Worm (Caenorhabditis elegans): ENCODE results near the gene F49E8.8.

Gene F49E8.8

DNA sequence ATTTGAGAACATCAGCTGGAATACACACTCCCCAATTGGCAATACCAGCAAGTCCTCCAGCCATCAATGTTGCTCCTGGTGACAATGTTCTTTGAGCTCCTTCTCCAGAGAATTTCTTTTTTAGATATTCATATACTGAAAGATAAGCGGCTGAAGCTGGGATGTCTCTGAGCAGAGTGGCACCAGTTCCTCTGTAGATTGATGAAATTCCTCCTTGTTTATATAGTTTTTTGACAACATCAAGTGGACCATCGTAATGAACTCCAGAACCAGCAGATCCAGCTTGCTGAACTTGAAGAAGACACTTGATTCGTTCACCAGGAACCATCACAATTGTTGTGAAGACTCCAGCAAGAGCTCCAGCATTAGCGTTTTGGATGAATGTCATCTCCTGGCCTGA is 4.3 kb upstream of the F49E8.8 start:
- TF ChIP-seq gmeb-1 (tag; optimal IDR thresholded peaks at IDR 0.05) (no peak), ZK546.5 (tag; optimal IDR thresholded peaks at IDR 0.05) (no peak), dmd-4 (tag; optimal IDR thresholded peaks at IDR 0.05) (no peak), nhr-12 (tag; optimal IDR thresholded peaks at IDR 0.05) (no peak), Y55F3AM.14 (GFP tag; optimal IDR thresholded peaks at IDR 0.05) (no peak), nhr-23 (tag; optimal IDR thresholded peaks at IDR 0.05) (no peak), unc-55 (GFP tag; optimal IDR thresholded peaks at IDR 0.05) (no peak), nhr-10 (tag; optimal IDR thresholded peaks at IDR 0.05) (no peak), nhr-77 (tag; optimal IDR thresholded peaks at IDR 0.05) (no peak), R02D3.7 (tag; optimal IDR thresholded peaks at IDR 0.05) (no peak), elt-1 (tag; optimal IDR thresholded peaks at IDR 0.05) (no peak), snpc-4 (tag; optimal IDR thresholded peaks at IDR 0.05) (no peak), ceh-82 (tag; optimal IDR thresholded peaks at IDR 0.05) (no peak), sma-3 (GFP tag; optimal IDR thresholded peaks at IDR 0.05) (no peak), egl-27 (tag; optimal IDR thresholded peaks at IDR 0.05) (no peak), unc-62 (GFP tag; optimal IDR thresholded peaks at IDR 0.05) (no peak), ztf-1 (GFP tag; conservative IDR thresholded peaks at IDR 0.05) (no peak), nhr-237 (tag; optimal IDR thresholded peaks at IDR 0.05) (no peak), fos-1 (tag; optimal IDR thresholded peaks at IDR 0.05) (no peak)

DNA sequence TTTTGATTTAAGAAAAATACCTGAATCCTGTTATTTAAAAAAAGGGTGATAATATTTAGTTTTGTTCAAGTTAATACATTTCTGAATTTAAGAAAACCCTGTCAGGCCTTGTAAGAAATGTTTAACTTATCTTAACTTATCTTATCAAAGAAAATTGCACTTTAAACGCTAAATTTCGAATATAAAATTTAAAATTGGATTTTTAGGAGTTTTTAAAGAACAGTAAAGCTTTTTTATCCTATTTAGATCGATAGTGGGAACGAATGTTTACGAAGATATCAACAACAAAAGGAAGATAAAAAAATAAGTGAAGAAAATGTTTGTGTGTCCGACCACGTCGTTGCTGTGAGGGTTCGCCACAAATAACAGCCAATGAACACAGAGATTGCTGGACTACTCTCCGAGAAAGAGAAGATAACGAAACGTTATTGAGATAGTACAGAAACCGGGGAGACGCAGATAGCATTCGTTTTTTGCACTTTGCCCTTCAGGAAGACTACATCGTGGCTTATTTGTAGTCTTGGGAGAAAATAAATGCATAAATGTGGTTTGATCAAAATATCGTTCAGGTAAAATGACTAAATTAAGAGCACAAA is 3.4 kb upstream of the F49E8.8 start, which contains the start of gene dif-1:
dif-1 (minus strand) TSS at position 51 of the 596 bp plus-strand sequence.
- TF ChIP-seq F13H6.1 (tag; optimal IDR thresholded peaks at IDR 0.05) (peak; percentile 53), nhr-77 (tag; optimal IDR thresholded peaks at IDR 0.05) (no peak), sma-3 (GFP tag; optimal IDR thresholded peaks at IDR 0.05) (peak; percentile 14), Y55F3AM.14 (GFP tag; optimal IDR thresholded peaks at IDR 0.05) (no peak), C34F6.9 (tag; optimal IDR thresholded peaks at IDR 0.05) (peak; percentile 41), ceh-16 (tag; optimal IDR thresholded peaks at IDR 0.05) (no peak), elt-3 (tag; optimal IDR thresholded peaks at IDR 0.05) (no peak), ztf-11 (tag; optimal IDR thresholded peaks at IDR 0.05) (no peak), nhr-129 (tag; optimal IDR thresholded peaks at IDR 0.05) (peak; percentile 56), lin-11 (tag; optimal IDR thresholded peaks at IDR 0.05) (no peak), blmp-1 (tag; optimal IDR thresholded peaks at IDR 0.05; ENCODE audit: insufficient read depth) (no peak), nhr-21 (tag; optimal IDR thresholded peaks at IDR 0.05) (peak; percentile 58), snpc-4 (tag; optimal IDR thresholded peaks at IDR 0.05) (no peak), egl-27 (tag; optimal IDR thresholded peaks at IDR 0.05) (no peak), ztf-1 (GFP tag; conservative IDR thresholded peaks at IDR 0.05) (no peak), ceh-82 (tag; optimal IDR thresholded peaks at IDR 0.05) (no peak), unc-39 (tag; optimal IDR thresholded peaks at IDR 0.05) (no peak), crh-2 (tag; optimal IDR thresholded peaks at IDR 0.05) (peak; percentile 76), sem-4 (tag; optimal IDR thresholded peaks at IDR 0.05) (peak; percentile 39), fos-1 (tag; optimal IDR thresholded peaks at IDR 0.05) (peak; percentile 51), ztf-4 (tag; optimal IDR thresholded peaks at IDR 0.05) (no peak), skn-1 (tag; optimal IDR thresholded peaks at IDR 0.05) (no peak), nhr-23 (tag; optimal IDR thresholded peaks at IDR 0.05) (no peak), nhr-6 (tag; optimal IDR thresholded peaks at IDR 0.05) (no peak), zag-1 (tag; optimal IDR thresholded peaks at IDR 0.05) (no peak), gmeb-1 (tag; optimal IDR thresholded peaks at IDR 0.05) (peak; percentile 43), R02D3.7 (tag; optimal IDR thresholded peaks at IDR 0.05) (no peak), unc-55 (GFP tag; optimal IDR thresholded peaks at IDR 0.05) (no peak), mdl-1 (tag; optimal IDR thresholded peaks at IDR 0.05) (no peak), unc-62 (GFP tag; optimal IDR thresholded peaks at IDR 0.05) (no peak), peb-1 (tag; optimal IDR thresholded peaks at IDR 0.05) (no peak), mbf-1 (tag; optimal IDR thresholded peaks at IDR 0.05) (no peak), lin-13 (GFP tag; optimal IDR thresholded peaks at IDR 0.05) (no peak), mab-5 (tag; optimal IDR thresholded peaks at IDR 0.05) (no peak), nhr-10 (tag; optimal IDR thresholded peaks at IDR 0.05) (no peak), nhr-237 (tag; optimal IDR thresholded peaks at IDR 0.05) (no peak), dmd-4 (tag; optimal IDR thresholded peaks at IDR 0.05) (no peak), sma-9 (GFP tag; optimal IDR thresholded peaks at IDR 0.05) (peak; percentile 47), sma-9 (tag; optimal IDR thresholded peaks at IDR 0.05) (no peak), lsy-2 (tag; optimal IDR thresholded peaks at IDR 0.05) (peak in 1 of 2 experiments; percentile 63), alr-1 (tag; optimal IDR thresholded peaks at IDR 0.05) (no peak)

All from whole organism, L2 larva.